Fruit fly (Drosophila melanogaster): ENCODE data around the gene CG33306.

- no peak for TF ChIP-seq pan (optimal IDR thresholded peaks at IDR 0.05)
- TF ChIP-seq OdsH (GFP tag; optimal IDR thresholded peaks at IDR 0.05) = no peak
- no peak for TF ChIP-seq Sp1 (GFP tag; optimal IDR thresholded peaks at IDR 0.05)
- no peak for TF ChIP-seq lola (GFP tag; optimal IDR thresholded peaks at IDR 0.05)
- TF ChIP-seq GATAd (GFP tag; optimal IDR thresholded peaks at IDR 0.05) = no peak
- no peak for TF ChIP-seq usp (GFP tag; optimal IDR thresholded peaks at IDR 0.05)
- no peak for TF ChIP-seq dmrt93B (GFP tag; optimal IDR thresholded peaks at IDR 0.05)
- no peak for TF ChIP-seq brk (GFP tag; optimal IDR thresholded peaks at IDR 0.05)
- no peak for TF ChIP-seq dl (GFP tag; optimal IDR thresholded peaks at IDR 0.05; ENCODE audit: insufficient read depth in 1 of 2, partially characterized antibody in 2 of 2)
- no peak for TF ChIP-seq Mio (GFP tag; optimal IDR thresholded peaks at IDR 0.05)
- no peak for TF ChIP-seq HLH106 (tag; optimal IDR thresholded peaks at IDR 0.05)
- no peak for TF ChIP-seq ey (GFP tag; optimal IDR thresholded peaks at IDR 0.05)
- no peak for TF ChIP-seq tai (GFP tag; optimal IDR thresholded peaks at IDR 0.05)
- no peak for TF ChIP-seq rgr (GFP tag; optimal IDR thresholded peaks at IDR 0.05)
Measured at dm6 chr2L:13841508-13841907, 2.0 kb downstream of the CG33306 start, which contains the start of gene CG33307.

All from whole organism, wandering third instar larva.